Worm (Caenorhabditis elegans): ENCODE measurements around the gene Y81G3A.4.

Y81G3A.4 gene

ce11 chrII:13129602-13130001 is 38.4 kb downstream of the Y81G3A.4 start, which contains the start of gene F29C12.6:
TSS of gene F29C12.6 (plus strand) at chrII:13129902.
- no peak for TF ChIP-seq mab-9 (GFP tag; IDR thresholded peaks at IDR 0.05)
- TF ChIP-seq ceh-90 (tag; optimal IDR thresholded peaks at IDR 0.05) = no peak
- TF ChIP-seq rnt-1 (tag; optimal IDR thresholded peaks at IDR 0.05) = no peak
- TF ChIP-seq pax-3 (tag; optimal IDR thresholded peaks at IDR 0.05) = no peak
- TF ChIP-seq nhr-19 (GFP tag; conservative IDR thresholded peaks at IDR 0.05) = no peak
- TF ChIP-seq skn-1 (tag; optimal IDR thresholded peaks at IDR 0.05) = no peak
- TF ChIP-seq nhr-28 (tag; optimal IDR thresholded peaks at IDR 0.05) = no peak
- TF ChIP-seq xbp-1 (tag; optimal IDR thresholded peaks at IDR 0.05) = no peak

- no peak for TF ChIP-seq unc-86 (tag; optimal IDR thresholded peaks at IDR 0.05)
- no peak for TF ChIP-seq zip-4 (GFP tag; optimal IDR thresholded peaks at IDR 0.05)
- no peak for TF ChIP-seq F16B12.6 (tag; optimal IDR thresholded peaks at IDR 0.05)
- no peak for TF ChIP-seq Y116A8C.19 (tag; optimal IDR thresholded peaks at IDR 0.05; ENCODE audit: borderline replicate concordance)
- no peak for TF ChIP-seq C34B4.2 (tag; optimal IDR thresholded peaks at IDR 0.05)
- TF ChIP-seq nhr-11 (tag; optimal IDR thresholded peaks at IDR 0.05) = no peak
- TF ChIP-seq rnt-1 (tag; optimal IDR thresholded peaks at IDR 0.05) = no peak
- no peak for TF ChIP-seq pax-3 (tag; optimal IDR thresholded peaks at IDR 0.05)
- no peak for TF ChIP-seq ceh-63 (GFP tag; optimal IDR thresholded peaks at IDR 0.05)
- no peak for TF ChIP-seq ets-5 (GFP tag; IDR thresholded peaks at IDR 0.05)
- TF ChIP-seq mep-1 (tag; optimal IDR thresholded peaks at IDR 0.05) = no peak
- TF ChIP-seq nhr-20 (tag; optimal IDR thresholded peaks at IDR 0.05) = no peak
- TF ChIP-seq nhr-71 (tag; optimal IDR thresholded peaks at IDR 0.05) = no peak
- no peak for TF ChIP-seq elt-3 (tag; optimal IDR thresholded peaks at IDR 0.05)
- no peak for TF ChIP-seq ceh-90 (tag; optimal IDR thresholded peaks at IDR 0.05)
- no peak for TF ChIP-seq nhr-28 (tag; optimal IDR thresholded peaks at IDR 0.05)
- TF ChIP-seq skn-1 (tag; optimal IDR thresholded peaks at IDR 0.05) = no peak
Measured at ce11 chrII:13130576-13130975, 39.4 kb downstream of the Y81G3A.4 start.

- TF ChIP-seq efl-1 (optimal IDR thresholded peaks at IDR 0.05) = no peak
- peak in 1 of 2 experiments; percentile 13 for TF ChIP-seq efl-1 (GFP tag; optimal IDR thresholded peaks at IDR 0.05 in 1 of 2)
- no peak for TF ChIP-seq sox-4 (tag; optimal IDR thresholded peaks at IDR 0.05)
Measured at ce11 chrII:13139573-13139972, 48.4 kb downstream of the Y81G3A.4 start.

- no peak for TF ChIP-seq nhr-19 (GFP tag; conservative IDR thresholded peaks at IDR 0.05)
- TF ChIP-seq nhr-85 (tag) = peak; percentile 13
Measured at ce11 chrII:13142372-13142771, 51.1 kb downstream of the Y81G3A.4 start.
